Worm (Caenorhabditis elegans): Measurements from ENCODE around the gene mrpl-21.

DNA sequence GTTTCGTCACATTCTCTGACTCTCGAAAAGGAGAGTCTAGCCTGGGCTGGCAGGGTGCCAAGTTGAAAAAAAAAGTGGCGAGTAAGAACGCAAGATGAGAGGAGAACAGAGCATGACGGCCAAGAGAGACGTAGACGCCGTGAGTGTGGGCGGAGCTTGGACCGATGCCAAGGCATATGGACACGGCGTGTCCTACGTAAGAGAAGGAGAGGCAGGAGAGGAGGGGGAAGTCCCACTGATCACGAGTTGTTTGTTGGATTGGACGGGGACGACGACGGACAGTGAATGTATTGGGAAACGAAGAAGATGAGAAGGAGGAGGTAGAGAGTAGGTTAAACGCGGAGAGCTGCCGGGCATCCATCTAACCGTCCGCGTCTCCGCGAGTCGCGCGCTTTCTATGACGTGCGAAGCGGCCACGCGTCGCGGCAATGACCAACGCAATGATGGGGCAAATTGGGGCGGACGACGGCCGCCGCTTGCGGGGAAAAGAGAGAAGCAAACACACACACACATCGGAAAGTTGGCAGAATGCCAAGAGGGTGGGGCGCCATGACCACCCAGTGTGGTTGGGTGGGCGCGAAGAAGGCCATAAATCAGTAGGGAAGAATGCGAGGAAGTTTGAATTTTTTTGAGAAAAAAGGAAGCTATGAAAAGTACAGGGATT, 38.7 kb upstream of the mrpl-21 start:
- TF ChIP-seq sea-1 (GFP tag; conservative IDR thresholded peaks at IDR 0.05) (peak; percentile 32; the same call in 1 of the 2 replicates), ama-1 (optimal IDR thresholded peaks at IDR 0.05) (no peak)

Data from whole organism, early embryonic.